Fruit fly (Drosophila melanogaster) Kc167 (cell line): ENCODE data around the gene Naa30B.

Experiments used
- Myc ChIP-seq: fragments of >200 bp; optimal IDR thresholded peaks from 2 replicates; lab custom pipeline; 2017; ENCODE audit warnings: missing external identifiers
- Sin3A ChIP-seq: fragments of >200 bp; optimal IDR thresholded peaks from 2 replicates; lab custom pipeline; 2018; ENCODE audit warnings: missing external identifiers
- h ChIP-seq: fragments of >200 bp; optimal IDR thresholded peaks from 3 replicates; lab custom pipeline; 2018; ENCODE audit warnings: missing external identifiers
- insv ChIP-seq: fragments of >200 bp; optimal IDR thresholded peaks from 3 replicates; lab custom pipeline; 2018; ENCODE audit warnings: missing external identifiers
- psq ChIP-seq: fragments of >200 bp; optimal IDR thresholded peaks from 2 replicates; lab custom pipeline; 2017; ENCODE audit warnings: missing external identifiers
- ttk ChIP-seq: sonication (Bioruptor generic); optimal IDR thresholded peaks from 2 replicates; lab custom pipeline; 2017; ENCODE audit warnings: missing external identifiers

DNA sequence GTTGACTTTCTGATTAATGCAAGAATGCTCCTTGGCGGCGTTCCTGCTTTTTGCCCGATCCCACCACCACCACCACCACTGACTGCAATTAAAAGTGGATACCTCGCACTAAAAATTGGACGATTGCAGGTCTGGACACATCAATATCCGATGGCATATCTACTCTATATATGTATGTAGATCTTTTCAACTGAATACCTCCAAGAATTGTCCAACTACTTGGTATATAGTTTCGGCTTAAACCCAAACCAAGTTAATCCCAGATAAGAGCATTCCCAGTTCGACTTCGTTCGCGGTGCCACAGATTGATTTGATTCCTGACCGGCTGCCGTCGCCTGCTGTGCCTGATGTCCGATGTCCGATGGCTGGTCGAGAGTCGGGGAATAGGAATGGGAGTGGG, 12.9 kb upstream of the Naa30B start:
- no peak for TF ChIP-seq Sin3A (lab: Kevin White, UChicago)
- TF ChIP-seq psq, result no peak
- TF ChIP-seq ttk (lab: Kevin White, UChicago), result no peak
- no peak for TF ChIP-seq Myc (lab: Kevin White, UChicago)
- no peak for TF ChIP-seq insv (lab: Kevin White, UChicago)
- no peak for TF ChIP-seq h (lab: Kevin White, UChicago)
